Worm (Caenorhabditis elegans) whole organism, young adult: ENCODE results near the gene srh-61.

Source experiments
- B0019.2 ChIP-seq: fragments of 200-800 bp; sonication (Bioruptor generic); conservative IDR thresholded peaks from 2 replicates; pipeline ENCODE4 v1.3.6; 2022; ENCODE audit warnings: missing genetic modification reagents, missing genetic modification characterization, missing compliant biosample characterization
- B0035.1 ChIP-seq: sonication (generic microtip); optimal IDR thresholded peaks from 2 replicates; lab custom pipeline; 2016; ENCODE audit warnings: missing genetic modification characterization, mild to moderate bottlenecking, missing compliant biosample characterization, missing genotype, missing genetic modification reagents
- B0261.1 ChIP-seq: sonication (generic microtip); optimal IDR thresholded peaks from 2 replicates; lab custom pipeline; 2016; ENCODE audit warnings: mild to moderate bottlenecking, missing genetic modification characterization, moderate library complexity, missing compliant biosample characterization
- B0336.3 ChIP-seq: fragments of 200-800 bp; sonication (Bioruptor generic); IDR thresholded peaks from 2 replicates; pipeline ENCODE4 v1.3.6; 2022; ENCODE audit warnings: missing genetic modification characterization, missing compliant biosample characterization
- F22D6.2 ChIP-seq: sonication (generic microtip); optimal IDR thresholded peaks from 2 replicates; lab custom pipeline; 2016; ENCODE audit warnings: mild to moderate bottlenecking, missing genetic modification characterization, missing compliant biosample characterization
- F23B12.7 ChIP-seq: sonication (generic microtip); optimal IDR thresholded peaks from 2 replicates; lab custom pipeline; 2017; ENCODE audit warnings: missing genetic modification characterization, mild to moderate bottlenecking, missing compliant biosample characterization, antibody characterized with exemption, moderate library complexity; ENCODE audit not compliant: insufficient read depth
- T07F8.4 ChIP-seq: sonication (generic microtip); optimal IDR thresholded peaks from 2 replicates; lab custom pipeline; 2016; ENCODE audit warnings: mild to moderate bottlenecking, missing genetic modification characterization, moderate library complexity, missing compliant biosample characterization
- ZK185.1 ChIP-seq: sonication (generic microtip); optimal IDR thresholded peaks from 2 replicates; lab custom pipeline; 2016; ENCODE audit warnings: mild to moderate bottlenecking, missing genetic modification characterization, missing compliant biosample characterization; ENCODE audit not compliant: poor library complexity, severe bottlenecking
- atf-7 ChIP-seq: sonication (generic microtip); optimal IDR thresholded peaks from 2 replicates; lab custom pipeline; 2017; ENCODE audit warnings: mild to moderate bottlenecking, missing genetic modification characterization, missing compliant biosample characterization
- attf-5 ChIP-seq: fragments of 200-800 bp; sonication (Bioruptor generic); optimal IDR thresholded peaks from 2 replicates; lab custom pipeline; 2018; ENCODE audit warnings: mild to moderate bottlenecking, missing genetic modification characterization, missing compliant biosample characterization
- bed-2 ChIP-seq: fragments of 200-800 bp; sonication (Bioruptor generic); IDR thresholded peaks from 2 replicates; pipeline ENCODE4 v1.3.6; 2022; ENCODE audit warnings: missing genetic modification reagents, missing genetic modification characterization, missing compliant biosample characterization
- cebp-1 ChIP-seq, 2 experiments: fragments of 200-800 bp in 1 of 2; sonication (Bioruptor generic) in 1 of 2; sonication (generic microtip) in 1 of 2; IDR thresholded peaks in 1 of 2; optimal IDR thresholded peaks in 1 of 2; 2 replicates each; pipeline versions ENCODE4 v1.3.6 to Lab custom; 2017 to 2022; ENCODE audit warnings: missing compliant biosample characterization in 2 of 2, missing genetic modification characterization in 2 of 2, mild to moderate bottlenecking in 1 of 2, missing genetic modification reagents in 1 of 2, moderate library complexity in 1 of 2
- ceh-27 ChIP-seq: fragments of 200-800 bp; sonication (Bioruptor generic); optimal IDR thresholded peaks from 2 replicates; lab custom pipeline; 2018; ENCODE audit warnings: mild to moderate bottlenecking, missing genetic modification characterization, moderate library complexity, missing compliant biosample characterization
- ceh-79 ChIP-seq: sonication (generic microtip); optimal IDR thresholded peaks from 2 replicates; lab custom pipeline; 2017; ENCODE audit warnings: mild to moderate bottlenecking, missing genetic modification characterization, missing compliant biosample characterization
- dpl-1 ChIP-seq: fragments of 150-350 bp; optimal IDR thresholded peaks from 2 replicates; lab custom pipeline; 2014; ENCODE audit warnings: missing biosample characterization, missing genetic modification reagents, missing genetic modification characterization
- efl-1 ChIP-seq: fragments of 150-350 bp; optimal IDR thresholded peaks from 2 replicates; lab custom pipeline; 2014; ENCODE audit warnings: missing biosample characterization, missing genetic modification reagents, missing genetic modification characterization
- egl-44 ChIP-seq: fragments of 200-800 bp; sonication (Bioruptor generic); IDR thresholded peaks from 2 replicates; pipeline ENCODE4 v1.3.6; 2022; ENCODE audit warnings: missing genetic modification reagents, missing genetic modification characterization, missing compliant biosample characterization
- ekl-4 ChIP-seq: fragments of 200-800 bp; sonication (Bioruptor generic); IDR thresholded peaks from 2 replicates; pipeline ENCODE4 v1.3.6; 2022; ENCODE audit warnings: missing genetic modification reagents, missing genetic modification characterization, missing compliant biosample characterization
- gei-17 ChIP-seq: fragments of 200-800 bp; sonication (Bioruptor generic); optimal IDR thresholded peaks from 2 replicates; lab custom pipeline; 2018; ENCODE audit warnings: mild to moderate bottlenecking, missing genetic modification characterization, missing compliant biosample characterization
- hlh-12 ChIP-seq: sonication (generic microtip); optimal IDR thresholded peaks from 2 replicates; lab custom pipeline; 2016; ENCODE audit warnings: missing genetic modification characterization, missing compliant biosample characterization
- hrde-1 ChIP-seq: sonication (generic microtip); optimal IDR thresholded peaks from 2 replicates; lab custom pipeline; 2016; ENCODE audit warnings: missing genetic modification characterization, mild to moderate bottlenecking, missing compliant biosample characterization, moderate library complexity, missing genotype, missing genetic modification reagents, borderline replicate concordance
- let-526 ChIP-seq: fragments of 200-800 bp; sonication (Bioruptor generic); IDR thresholded peaks from 2 replicates; pipeline ENCODE4 v1.3.6; 2022; ENCODE audit warnings: missing genetic modification reagents, missing genetic modification characterization, missing compliant biosample characterization
- lsl-1 ChIP-seq: fragments of 200-800 bp; sonication (Bioruptor generic); optimal IDR thresholded peaks from 2 replicates; lab custom pipeline; 2018; ENCODE audit warnings: mild to moderate bottlenecking, missing genetic modification characterization, moderate library complexity, missing compliant biosample characterization
- madf-8 ChIP-seq: fragments of 200-800 bp; sonication (Bioruptor generic); conservative IDR thresholded peaks from 2 replicates; pipeline ENCODE4 v1.3.6; 2022; ENCODE audit warnings: missing genetic modification reagents, missing genetic modification characterization, missing compliant biosample characterization
- nhr-27 ChIP-seq: fragments of 200-800 bp; sonication (Bioruptor generic); optimal IDR thresholded peaks from 2 replicates; lab custom pipeline; 2018; ENCODE audit warnings: mild to moderate bottlenecking, missing genetic modification characterization, moderate library complexity, missing compliant biosample characterization
- rec-8 ChIP-seq, 2 experiments: sonication (generic microtip); optimal IDR thresholded peaks; 2 replicates each; lab custom pipeline; 2016; ENCODE audit warnings: mild to moderate bottlenecking in 2 of 2, missing genetic modification characterization in 2 of 2, missing genetic modification reagents in 2 of 2, missing genotype in 2 of 2, missing biosample characterization in 1 of 2, missing compliant biosample characterization in 1 of 2, moderate library complexity in 1 of 2
- sdz-38 ChIP-seq: sonication (generic microtip); optimal IDR thresholded peaks from 2 replicates; lab custom pipeline; 2016; ENCODE audit warnings: missing genotype, missing genetic modification characterization, missing compliant biosample characterization
- tbx-9 ChIP-seq: sonication (generic microtip); optimal IDR thresholded peaks from 2 replicates; lab custom pipeline; 2016; ENCODE audit warnings: borderline replicate concordance, missing genetic modification characterization, inconsistent platforms, missing compliant biosample characterization
- tlf-1 ChIP-seq: fragments of 200-800 bp; sonication (Bioruptor generic); optimal IDR thresholded peaks from 2 replicates; lab custom pipeline; 2018; ENCODE audit warnings: mild to moderate bottlenecking, missing genetic modification characterization, missing compliant biosample characterization
- zfh-2 ChIP-seq: fragments of 200-800 bp; sonication (Bioruptor generic); conservative IDR thresholded peaks from 2 replicates; pipeline ENCODE4 v1.3.6; 2022; ENCODE audit warnings: missing genetic modification reagents, missing genetic modification characterization, missing compliant biosample characterization
- ztf-3 ChIP-seq: fragments of 200-800 bp; sonication (Bioruptor generic); optimal IDR thresholded peaks from 2 replicates; lab custom pipeline; 2018; ENCODE audit warnings: mild to moderate bottlenecking, missing genetic modification characterization, missing compliant biosample characterization
- ztf-6 ChIP-seq: fragments of 200-800 bp; sonication (Bioruptor generic); IDR thresholded peaks from 2 replicates; pipeline ENCODE4 v1.3.6; 2022; ENCODE audit warnings: missing genetic modification reagents, missing genetic modification characterization, missing compliant biosample characterization

srh-61 gene

DNA sequence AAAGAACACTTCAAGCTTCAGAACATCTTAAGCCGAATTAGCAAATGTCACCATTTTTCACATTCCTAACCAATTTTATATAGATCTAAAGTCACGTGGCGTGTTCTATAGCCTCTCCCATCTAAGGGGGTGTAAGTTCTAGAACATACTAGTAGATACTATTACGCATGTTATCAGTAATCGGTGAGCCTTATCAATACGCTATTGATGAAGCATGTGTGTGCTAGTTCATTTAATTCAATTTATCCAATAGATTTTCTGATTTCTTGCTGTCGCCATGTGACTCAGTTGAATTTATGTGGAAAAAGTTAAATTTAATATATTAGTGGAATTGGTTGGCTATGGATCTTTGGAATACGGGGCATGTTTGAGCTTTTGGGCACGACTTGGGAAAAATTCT is 9.7 kb downstream of the srh-61 start:
- TF ChIP-seq B0336.3 (GFP tag; lab: Robert Waterston, UW): no peak
- TF ChIP-seq rec-8 (tag; optimal IDR thresholded peaks at IDR 0.05; lab: Kevin White, UChicago): no peak
- TF ChIP-seq, all 124 proteins: peak for 0

ce11 chrII:12502784-12503183 is 13.4 kb downstream of the srh-61 start, which contains the start of gene ador-1:
ador-1 (minus strand) TSS chrII:12502884.
- TF ChIP-seq ztf-3 (no peak), efl-1 (GFP tag; lab: Kevin White, UChicago) (no peak), tbx-9 (tag; lab: Kevin White, UChicago) (no peak), let-526 (no peak), ceh-79 (no peak), atf-7 (tag; lab: Kevin White, UChicago) (no peak), madf-8 (no peak), nhr-27 (tag; lab: Kevin White, UChicago) (no peak), B0035.1 (no peak), hrde-1 (tag; lab: Kevin White, UChicago) (no peak), T07F8.4 (tag; lab: Kevin White, UChicago) (no peak)

ce11 chrII:12499969-12500368 is 16.2 kb downstream of the srh-61 start:
- no peak for TF ChIP-seq bed-2 (GFP tag; lab: Robert Waterston, UW)
- TF ChIP-seq ZK185.1 (tag; lab: Kevin White, UChicago): no peak
- TF ChIP-seq ekl-4 (GFP tag; lab: Robert Waterston, UW): no peak
- no peak for TF ChIP-seq dpl-1 (GFP tag; lab: Kevin White, UChicago)
- peak; percentile 42; the same call in 1 of the 2 replicates for TF ChIP-seq zfh-2

- TF ChIP-seq F23B12.7 (tag; lab: Kevin White, UChicago) (no peak), B0019.2 (GFP tag; lab: Robert Waterston, UW) (no peak), ztf-6 (GFP tag; lab: Robert Waterston, UW) (no peak), cebp-1 (GFP tag; IDR thresholded peaks at IDR 0.05; lab: Robert Waterston, UW) (no peak), cebp-1 (tag; optimal IDR thresholded peaks at IDR 0.05; lab: Kevin White, UChicago) (no peak), ceh-27 (GFP tag; lab: Kevin White, UChicago) (no peak), F22D6.2 (tag; lab: Kevin White, UChicago) (no peak), hlh-12 (tag; lab: Kevin White, UChicago) (no peak), lsl-1 (GFP tag; lab: Kevin White, UChicago) (no peak), tlf-1 (GFP tag; lab: Kevin White, UChicago) (no peak), gei-17 (GFP tag; lab: Kevin White, UChicago) (no peak), attf-5 (GFP tag; lab: Kevin White, UChicago) (no peak), egl-44 (GFP tag; lab: Robert Waterston, UW) (no peak), B0261.1 (tag; lab: Kevin White, UChicago) (no peak), sdz-38 (tag; lab: Kevin White, UChicago) (no peak)
These were observed 19.2 kb downstream of the srh-61 start, which contains the start of gene T21B4.3 for ce11 chrII:12496981-12497380. T21B4.3 (minus strand) TSS chrII:12497081.
